Fruit fly (Drosophila melanogaster) whole organism, larva: ENCODE measurements around the gene CG3448.

ENCODE experiments used
- noc ChIP-seq: fragments of 200-800 bp; sonication (Bioruptor generic); optimal IDR thresholded peaks from 3 replicates; lab custom pipeline; 2019; ENCODE audit warnings: missing biosample characterization, mild to moderate bottlenecking, missing genetic modification characterization, moderate library complexity

CG3448 gene

DNA sequence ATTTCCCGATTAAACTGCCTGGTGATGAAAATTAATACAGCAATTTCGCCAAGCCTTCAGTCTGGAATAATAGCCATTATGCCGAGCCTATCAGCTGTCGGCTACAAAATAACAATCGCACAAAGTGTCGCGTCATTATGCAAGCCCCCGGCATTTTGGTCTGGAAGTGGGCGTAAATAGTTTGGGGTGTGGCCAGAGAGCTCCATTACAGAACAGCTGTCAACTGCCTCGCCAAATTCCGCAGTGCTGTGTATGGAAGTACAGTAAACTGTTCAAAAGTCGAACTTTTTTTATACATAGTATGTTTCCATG lies 30.6 kb downstream of the CG3448 start:
- TF ChIP-seq noc (tag; lab: Kevin White, UChicago) = no peak

dm6 chr3L:9420054-9420818 lies 31.1 kb downstream of the CG3448 start:
- peak; percentile 26 for TF ChIP-seq noc (tag; lab: Kevin White, UChicago)

dm6 chr3L:9419328-9419727 lies 32.0 kb downstream of the CG3448 start:
- no peak for TF ChIP-seq noc (tag; lab: Kevin White, UChicago)

DNA sequence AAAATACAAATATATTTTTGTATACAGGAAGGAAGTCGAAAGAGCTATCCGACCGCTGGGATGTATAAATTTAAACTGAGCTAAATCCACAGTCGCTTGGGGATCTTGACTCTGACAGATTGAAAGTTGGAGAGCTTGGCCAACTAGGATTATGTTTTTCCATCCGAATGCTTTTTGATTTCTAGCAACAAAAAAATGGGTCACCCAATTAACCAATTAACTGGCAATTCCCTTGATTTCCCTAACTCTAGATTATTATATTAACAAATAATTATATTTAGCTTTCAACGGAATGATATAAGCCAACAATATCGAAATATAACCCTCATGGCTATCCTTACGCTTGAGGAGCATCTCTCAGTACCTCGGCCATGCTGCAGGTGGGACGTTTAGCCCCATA lies 34.1 kb downstream of the CG3448 start, which contains the start of gene CG3982:
Gene CG3982, minus strand, starts transcription at position 101 of the 400 bp plus-strand sequence.
- TF ChIP-seq noc (tag; lab: Kevin White, UChicago) = no peak

dm6 chr3L:9410754-9411423 lies 40.5 kb downstream of the CG3448 start, which contains the start of the genes CG4022 and Cpsf5:
Gene CG4022 (minus strand): TSS chr3L:9410832.
Gene Cpsf5 (plus strand): TSS chr3L:9411038.
- peak; percentile 82 for TF ChIP-seq noc (tag; lab: Kevin White, UChicago)

DNA sequence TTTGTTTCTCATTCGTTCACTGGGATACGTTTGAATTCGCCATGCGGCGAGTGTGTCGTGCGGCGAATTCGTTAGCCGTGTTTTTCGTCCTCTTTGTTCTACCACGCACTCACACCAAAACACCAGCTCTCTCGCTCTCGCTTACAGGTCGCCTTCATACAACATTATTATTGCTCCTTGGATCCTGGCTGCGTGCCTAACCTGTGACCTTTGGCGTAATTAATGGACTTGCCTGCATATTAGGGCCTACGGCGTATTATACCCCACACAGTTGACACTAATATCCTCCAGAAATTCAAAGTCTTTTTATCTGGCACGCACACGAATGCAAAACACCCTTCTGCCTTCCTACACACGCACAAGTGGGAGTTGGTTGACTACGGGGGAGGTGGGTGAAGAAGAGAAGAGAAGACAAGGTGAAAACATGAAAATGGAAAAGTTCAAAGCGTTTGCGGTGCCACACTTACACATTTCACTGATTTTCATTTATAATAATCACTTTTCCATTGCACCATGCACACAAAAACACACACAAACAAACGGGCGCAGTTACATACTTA lies 41.3 kb downstream of the CG3448 start:
- TF ChIP-seq noc (tag; lab: Kevin White, UChicago) = no peak

dm6 chr3L:9404497-9404896 lies 46.9 kb downstream of the CG3448 start, which contains the start of gene Cpr67B:
Gene Cpr67B (plus strand): TSS chr3L:9404797.
- TF ChIP-seq noc (tag; lab: Kevin White, UChicago) = no peak

dm6 chr3L:9402157-9402890 lies 49.0 kb downstream of the CG3448 start, which contains the start of gene eIF4E1:
Gene eIF4E1 (minus strand): TSS chr3L:9402460.
- no peak for TF ChIP-seq noc (tag; lab: Kevin White, UChicago)

- no peak for TF ChIP-seq noc (tag; lab: Kevin White, UChicago)
These were observed 49.8 kb downstream of the CG3448 start for dm6 chr3L:9401354-9402156.

DNA sequence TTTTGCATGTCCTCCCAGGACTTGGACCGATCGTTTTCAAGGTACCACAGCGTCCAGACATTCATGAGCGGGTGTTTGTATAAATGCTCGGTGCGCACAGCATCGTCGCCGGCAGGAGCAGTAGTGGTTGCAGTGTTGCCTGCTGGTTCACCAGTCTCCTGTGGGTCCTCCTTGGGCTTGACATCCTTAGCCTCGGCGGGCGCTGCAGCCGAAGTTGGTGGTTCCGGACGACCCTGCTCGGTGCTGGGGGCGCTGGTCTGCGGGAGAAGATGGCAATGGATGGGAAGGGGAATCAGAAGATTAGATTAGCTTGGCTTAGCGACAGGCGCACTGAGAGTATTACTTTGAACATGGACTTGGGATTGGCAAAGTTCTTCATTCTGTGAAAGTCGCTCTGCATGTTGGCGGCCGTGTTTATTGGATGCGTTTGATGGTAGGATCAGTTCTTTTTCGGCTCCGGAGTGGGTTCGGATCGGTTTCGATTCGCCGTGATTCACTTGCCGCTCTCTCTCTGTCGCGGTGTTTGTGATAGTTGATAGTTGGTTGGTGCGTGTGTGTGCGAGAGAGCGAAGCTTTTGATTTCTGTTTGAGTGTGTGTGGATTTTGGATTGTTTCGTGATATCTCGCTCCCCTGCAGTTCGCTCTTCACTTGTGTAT lies 50.5 kb downstream of the CG3448 start:
- TF ChIP-seq noc (tag; lab: Kevin White, UChicago) = no peak
